Fruit fly (Drosophila melanogaster): Measurements from ENCODE around the gene Mau2.

Gene Mau2

DNA sequence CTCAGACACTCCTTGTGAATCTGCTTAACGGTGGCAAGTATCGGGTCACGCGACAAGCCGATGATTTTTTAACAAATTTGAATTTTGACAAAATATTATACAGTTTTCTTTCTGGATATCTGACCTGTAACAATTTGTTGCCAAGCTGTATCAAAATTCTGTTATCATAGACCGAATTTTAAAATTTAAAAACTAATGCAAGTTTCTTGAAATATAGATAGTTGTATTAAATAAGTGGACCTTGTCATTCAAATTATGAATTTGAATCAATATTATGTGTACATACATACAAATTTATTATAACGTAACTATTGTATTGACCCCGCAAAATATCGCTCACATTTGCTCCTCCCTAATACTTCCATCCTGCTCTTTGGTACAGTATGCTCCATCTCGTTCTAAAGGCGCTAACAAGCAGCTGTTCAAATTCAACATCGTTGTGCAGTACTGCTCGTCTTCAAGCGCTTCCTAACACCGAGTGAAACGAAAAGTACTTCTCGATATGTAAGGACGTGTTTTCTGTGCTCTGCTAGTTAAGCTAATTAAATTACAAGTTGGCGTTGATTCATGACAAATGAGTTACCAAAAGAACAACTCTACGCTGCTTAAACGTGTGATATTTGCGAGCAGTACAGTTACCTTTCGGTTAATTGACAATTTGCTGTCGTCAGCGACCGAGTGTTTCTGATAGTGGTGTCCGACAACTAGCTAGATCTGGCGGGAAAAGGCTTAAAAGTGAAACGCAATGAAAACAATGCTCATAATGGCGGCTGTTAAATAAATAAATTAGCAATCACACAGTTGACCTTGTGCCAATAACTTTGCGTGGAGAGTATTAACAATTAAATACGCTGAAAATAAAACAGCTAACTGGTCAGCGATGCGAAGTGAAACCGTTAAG is 12.6 kb upstream of the Mau2 start, which contains the start of the genes Kpc1 and CG42542 (continued):
- TF ChIP-seq CG16815 (GFP tag; optimal IDR thresholded peaks at IDR 0.05): peak; percentile 77
- peak; percentile 92; the same call in 2 of the 3 replicates for TF ChIP-seq CG34224 (GFP tag; IDR thresholded peaks at IDR 0.05; ENCODE audit: partially characterized antibody)
- TF ChIP-seq CG4617 (GFP tag; optimal IDR thresholded peaks at IDR 0.05; ENCODE audit: borderline replicate concordance): peak; percentile 83
- peak; percentile 38 for TF ChIP-seq Atf3 (GFP tag; optimal IDR thresholded peaks at IDR 0.05)
- peak; percentile 43 for TF ChIP-seq CG8290 (GFP tag; optimal IDR thresholded peaks at IDR 0.05)
- peak; percentile 18 to 92 for TF ChIP-seq CG8290 (tag; optimal IDR thresholded peaks at IDR 0.05)
- TF ChIP-seq CG32772 (GFP tag; IDR thresholded peaks at IDR 0.05): peak; percentile 63
- peak; percentile 89 for TF ChIP-seq Dbx (GFP tag; IDR thresholded peaks at IDR 0.05)
- TF ChIP-seq CG4404 (GFP tag; IDR thresholded peaks at IDR 0.05): peak; percentile 75; the same call in 1 of the 2 replicates
- TF ChIP-seq CG1792 (GFP tag; optimal IDR thresholded peaks at IDR 0.05): peak; percentile 43
- peak; percentile 86 for TF ChIP-seq CG10462 (GFP tag; optimal IDR thresholded peaks at IDR 0.05)
- TF ChIP-seq gem (tag; optimal IDR thresholded peaks at IDR 0.05): no peak
- no peak for TF ChIP-seq CG17612 (GFP tag; IDR thresholded peaks at IDR 0.05)
- peak; percentile 47; the same call in 1 of the 2 replicates for TF ChIP-seq Rx (GFP tag; IDR thresholded peaks at IDR 0.05)
- peak; percentile 52; the same call in 1 of the 3 replicates for TF ChIP-seq jigr1 (GFP tag; IDR thresholded peaks at IDR 0.05)
- TF ChIP-seq zfh2 (GFP tag; optimal IDR thresholded peaks at IDR 0.05): peak; percentile 83
- TF ChIP-seq Dref (GFP tag; IDR thresholded peaks at IDR 0.05): peak; percentile 46
- peak; percentile 77 for TF ChIP-seq chn (GFP tag; optimal IDR thresholded peaks at IDR 0.05)
- TF ChIP-seq CG15601 (tag; optimal IDR thresholded peaks at IDR 0.05): peak; percentile 37
- TF ChIP-seq Ada2b (GFP tag; IDR thresholded peaks at IDR 0.05): peak; percentile 35; the same call in 1 of the 2 replicates
- TF ChIP-seq ci (GFP tag; IDR thresholded peaks at IDR 0.05): peak; percentile 74
- TF ChIP-seq dan (GFP tag; IDR thresholded peaks at IDR 0.05): no peak
- no peak for TF ChIP-seq CG1529 (GFP tag; optimal IDR thresholded peaks at IDR 0.05)
- TF ChIP-seq CTCF (GFP tag; optimal IDR thresholded peaks at IDR 0.05): peak; percentile 22
- peak; percentile 86 for TF ChIP-seq Rfx (GFP tag; IDR thresholded peaks at IDR 0.05)
- TF ChIP-seq CG13296 (GFP tag; optimal IDR thresholded peaks at IDR 0.05): no peak
- TF ChIP-seq CG18619 (GFP tag; optimal IDR thresholded peaks at IDR 0.05): peak; percentile 60
- no peak for TF ChIP-seq Eip74EF (GFP tag; optimal IDR thresholded peaks at IDR 0.05)
- peak; percentile 96 for TF ChIP-seq Ets65A (GFP tag)
- no peak for TF ChIP-seq Dip2 (GFP tag; IDR thresholded peaks at IDR 0.05)
- no peak for TF ChIP-seq CG12219 (GFP tag; optimal IDR thresholded peaks at IDR 0.05)
- TF ChIP-seq CG13123 (GFP tag; optimal IDR thresholded peaks at IDR 0.05): peak; percentile 17
- no peak for TF ChIP-seq disco-r (GFP tag; optimal IDR thresholded peaks at IDR 0.05)
- TF ChIP-seq Spps (tag; optimal IDR thresholded peaks at IDR 0.05): no peak
- peak; percentile 59 for TF ChIP-seq CG8944 (GFP tag; optimal IDR thresholded peaks at IDR 0.05)
- TF ChIP-seq ERR (GFP tag; optimal IDR thresholded peaks at IDR 0.05): peak; percentile 38
- TF ChIP-seq Dip3 (GFP tag; optimal IDR thresholded peaks at IDR 0.05): peak; percentile 73
- TF ChIP-seq Tbp (GFP tag; optimal IDR thresholded peaks at IDR 0.05): no peak
- no peak for TF ChIP-seq gsb (GFP tag; IDR thresholded peaks at IDR 0.05)
- TF ChIP-seq Myb (GFP tag; optimal IDR thresholded peaks at IDR 0.05): peak; percentile 80
- peak; percentile 44; the same call in 1 of the 3 replicates for TF ChIP-seq dysf (GFP tag; IDR thresholded peaks at IDR 0.05)
- TF ChIP-seq CG3065 (GFP tag; optimal IDR thresholded peaks at IDR 0.05): peak; percentile 58
- no peak for TF ChIP-seq CG17568 (GFP tag; optimal IDR thresholded peaks at IDR 0.05)
- peak; percentile 8; the same call in 1 of the 3 replicates for TF ChIP-seq CG7357 (GFP tag; IDR thresholded peaks at IDR 0.05)
- TF ChIP-seq CG4707 (GFP tag; optimal IDR thresholded peaks at IDR 0.05): peak; percentile 50
- TF ChIP-seq CG17912 (GFP tag; optimal IDR thresholded peaks at IDR 0.05): peak; percentile 52
- TF ChIP-seq p53 (GFP tag; optimal IDR thresholded peaks at IDR 0.05): no peak
- TF ChIP-seq CG12071 (GFP tag; optimal IDR thresholded peaks at IDR 0.05): no peak
- TF ChIP-seq Xbp1 (GFP tag; optimal IDR thresholded peaks at IDR 0.05): peak; percentile 79
- peak; percentile 31 for TF ChIP-seq CG2712 (tag; optimal IDR thresholded peaks at IDR 0.05)
- peak; percentile 57; the same call in 1 of the 3 replicates for TF ChIP-seq Optix (GFP tag; IDR thresholded peaks at IDR 0.05)

All from whole organism, embryonic.